Fruit fly (Drosophila melanogaster) whole organism, embryonic: ENCODE measurements around the gene CG14903.

Experiments used
- Antp ChIP-seq: fragments of 200-800 bp; sonication (Bioruptor generic); optimal IDR thresholded peaks from 3 replicates; lab custom pipeline; 2016; ENCODE audit warnings: missing biosample characterization, missing genetic modification characterization
- Bdp1 ChIP-seq: fragments of 200-800 bp; sonication (Bioruptor generic); optimal IDR thresholded peaks from 3 replicates; lab custom pipeline; 2016; ENCODE audit warnings: missing biosample characterization, missing genetic modification characterization
- BtbVII ChIP-seq: fragments of 200-800 bp; sonication (Bioruptor generic); optimal IDR thresholded peaks from 3 replicates; lab custom pipeline; 2017; ENCODE audit warnings: missing biosample characterization, mild to moderate bottlenecking, missing genetic modification characterization
- CG10147 ChIP-seq: fragments of 200-800 bp; sonication (Bioruptor generic); optimal IDR thresholded peaks from 2 replicates; lab custom pipeline; 2019; ENCODE audit warnings: missing biosample characterization, mild to moderate bottlenecking, missing genetic modification characterization, moderate library complexity
- CG10366 ChIP-seq: fragments of 200-800 bp; sonication (Bioruptor generic); IDR thresholded peaks from 2 replicates; pipeline ENCODE4 v1.3.6; 2022; ENCODE audit warnings: missing biosample characterization, missing genetic modification characterization
- CG10462 ChIP-seq: fragments of 200-800 bp; sonication (Bioruptor generic); optimal IDR thresholded peaks from 2 replicates; lab custom pipeline; 2016; ENCODE audit warnings: missing biosample characterization, missing genetic modification characterization
- CG12744 ChIP-seq: fragments of 200-800 bp; sonication (Bioruptor generic); optimal IDR thresholded peaks from 2 replicates; lab custom pipeline; 2016; ENCODE audit warnings: missing biosample characterization, missing genetic modification characterization
- CG14860 ChIP-seq: fragments of 200-800 bp; sonication (Bioruptor generic); IDR thresholded peaks from 3 replicates; pipeline ENCODE4 v1.3.6; 2022; ENCODE audit warnings: missing biosample characterization, missing genetic modification characterization; ENCODE audit not compliant: partially characterized antibody
- CG15073 ChIP-seq: fragments of 200-800 bp; sonication (Bioruptor generic); optimal IDR thresholded peaks from 2 replicates; lab custom pipeline; 2016; ENCODE audit warnings: missing biosample characterization, missing genetic modification characterization
- CG1602 ChIP-seq: fragments of 200-800 bp; sonication (Bioruptor generic); optimal IDR thresholded peaks from 3 replicates; lab custom pipeline; 2016; ENCODE audit warnings: missing biosample characterization, missing genetic modification characterization
- CG17568 ChIP-seq: fragments of 200-800 bp; sonication (Bioruptor generic); optimal IDR thresholded peaks from 2 replicates; lab custom pipeline; 2018; ENCODE audit warnings: missing biosample characterization, mild to moderate bottlenecking, missing genetic modification characterization, moderate library complexity
- CG17912 ChIP-seq: fragments of 200-800 bp; sonication (Bioruptor generic); optimal IDR thresholded peaks from 2 replicates; lab custom pipeline; 2018; ENCODE audit warnings: missing biosample characterization, mild to moderate bottlenecking, missing genetic modification characterization
- CG18262 ChIP-seq: fragments of 200-800 bp; optimal IDR thresholded peaks from 3 replicates; lab custom pipeline; 2019; ENCODE audit warnings: missing biosample characterization, mild to moderate bottlenecking, missing genetic modification characterization, moderate library complexity
- CG18764 ChIP-seq: fragments of 200-800 bp; sonication (Bioruptor generic); optimal IDR thresholded peaks from 3 replicates; lab custom pipeline; 2016; ENCODE audit warnings: missing biosample characterization, missing genetic modification characterization
- CG2678 ChIP-seq: fragments of 200-800 bp; sonication (Bioruptor generic); optimal IDR thresholded peaks from 3 replicates; lab custom pipeline; 2019; ENCODE audit warnings: missing biosample characterization, mild to moderate bottlenecking, missing genetic modification characterization, moderate library complexity
- CG32532 ChIP-seq: fragments of 200-800 bp; sonication (Bioruptor generic); IDR thresholded peaks from 2 replicates; pipeline ENCODE4 v1.3.6; 2022; ENCODE audit warnings: missing biosample characterization, missing genetic modification characterization
- CG3726 ChIP-seq: fragments of 200-800 bp; sonication (Bioruptor generic); IDR thresholded peaks from 3 replicates; pipeline ENCODE4, ENCODE4 v1.3.6; 2022; ENCODE audit warnings: missing biosample characterization, missing genetic modification characterization
- CG4424 ChIP-seq: fragments of 200-800 bp; sonication (Bioruptor generic); optimal IDR thresholded peaks from 3 replicates; lab custom pipeline; 2016; ENCODE audit warnings: missing biosample characterization, missing genetic modification characterization
- CG4820 ChIP-seq: fragments of 200-800 bp; sonication (Bioruptor generic); optimal IDR thresholded peaks from 3 replicates; lab custom pipeline; 2016; ENCODE audit warnings: missing biosample characterization, missing genetic modification characterization
- CG6654 ChIP-seq: fragments of 200-800 bp; sonication (Bioruptor generic); optimal IDR thresholded peaks from 2 replicates; lab custom pipeline; 2017; ENCODE audit warnings: missing biosample characterization, mild to moderate bottlenecking, missing genetic modification characterization
- CG6689 ChIP-seq: fragments of 200-800 bp; sonication (Bioruptor generic); IDR thresholded peaks from 2 replicates; pipeline ENCODE4 v1.3.6; 2022; ENCODE audit warnings: missing biosample characterization, missing genetic modification characterization
- CG6813 ChIP-seq: fragments of 200-800 bp; sonication (Bioruptor generic); optimal IDR thresholded peaks from 2 replicates; lab custom pipeline; 2017; ENCODE audit warnings: missing biosample characterization, missing genetic modification characterization, mild to moderate bottlenecking, moderate library complexity, missing genetic modification reagents
- CG8388 ChIP-seq: fragments of 200-800 bp; sonication (Bioruptor generic); optimal IDR thresholded peaks from 2 replicates; lab custom pipeline; 2019; ENCODE audit warnings: missing biosample characterization, mild to moderate bottlenecking, missing genetic modification characterization, moderate library complexity
- CG8944 ChIP-seq: fragments of 200-800 bp; sonication (Bioruptor generic); optimal IDR thresholded peaks from 3 replicates; lab custom pipeline; 2016; ENCODE audit warnings: missing biosample characterization, missing genetic modification characterization
- CoRest ChIP-seq: fragments of 200-800 bp; sonication (Bioruptor generic); optimal IDR thresholded peaks from 3 replicates; lab custom pipeline; 2018; ENCODE audit warnings: missing biosample characterization, mild to moderate bottlenecking, missing genetic modification characterization, moderate library complexity
- Dp ChIP-seq: fragments of 200-800 bp; sonication (Bioruptor generic); optimal IDR thresholded peaks from 2 replicates; lab custom pipeline; 2018; ENCODE audit warnings: missing biosample characterization, mild to moderate bottlenecking, missing genetic modification characterization, moderate library complexity
- H15 ChIP-seq: fragments of 200-800 bp; sonication (Bioruptor generic); IDR thresholded peaks from 3 replicates; pipeline ENCODE4 v1.3.6; 2022; ENCODE audit warnings: missing biosample characterization, missing genetic modification characterization
- H2.0 ChIP-seq: fragments of 200-800 bp; sonication (Bioruptor generic); IDR thresholded peaks from 2 replicates; pipeline ENCODE4 v1.3.6; 2022; ENCODE audit warnings: missing biosample characterization, missing genetic modification characterization
- Mad ChIP-seq: fragments of 200-800 bp; sonication (Bioruptor generic); optimal IDR thresholded peaks from 2 replicates; lab custom pipeline; 2016; ENCODE audit warnings: missing biosample characterization, missing genetic modification characterization
- Nf-YA ChIP-seq: fragments of 200-800 bp; sonication (Bioruptor generic); IDR thresholded peaks from 2 replicates; pipeline ENCODE4 v1.3.6; 2022; ENCODE audit warnings: missing biosample characterization, missing genetic modification characterization
- Nf-YB ChIP-seq: fragments of 200-800 bp; sonication (Bioruptor generic); optimal IDR thresholded peaks from 3 replicates; lab custom pipeline; 2019; ENCODE audit warnings: missing biosample characterization, mild to moderate bottlenecking, missing genetic modification characterization, moderate library complexity
- PHDP ChIP-seq: fragments of 200-800 bp; sonication (Bioruptor generic); optimal IDR thresholded peaks from 3 replicates; lab custom pipeline; 2018; ENCODE audit warnings: missing biosample characterization, mild to moderate bottlenecking, missing genetic modification characterization, moderate library complexity
- Rx ChIP-seq: fragments of 200-800 bp; sonication (Bioruptor generic); IDR thresholded peaks from 2 replicates; pipeline ENCODE4 v1.3.6; 2022; ENCODE audit warnings: missing biosample characterization, missing genetic modification characterization
- Sox100B ChIP-seq: fragments of 200-800 bp; sonication (Bioruptor generic); optimal IDR thresholded peaks from 3 replicates; lab custom pipeline; 2018; ENCODE audit warnings: missing biosample characterization, mild to moderate bottlenecking, missing genetic modification characterization
- Sox102F ChIP-seq: fragments of 200-800 bp; sonication (Bioruptor generic); optimal IDR thresholded peaks from 2 replicates; lab custom pipeline; 2018; ENCODE audit warnings: missing biosample characterization, mild to moderate bottlenecking, missing genetic modification characterization, moderate library complexity
- Usf ChIP-seq: fragments of 200-800 bp; sonication (Bioruptor generic); optimal IDR thresholded peaks from 2 replicates; lab custom pipeline; 2017; ENCODE audit warnings: missing genotype, missing biosample characterization, missing genetic modification characterization
- Xrp1 ChIP-seq: fragments of 200-800 bp; sonication (Bioruptor generic); IDR thresholded peaks from 2 replicates; pipeline ENCODE4 v1.3.6; 2022; ENCODE audit warnings: missing biosample characterization, missing genetic modification characterization
- bsh ChIP-seq, 2 experiments: fragments of 200-800 bp; sonication (Bioruptor generic); optimal IDR thresholded peaks; 2 replicates each; lab custom pipeline; 2017 to 2018; ENCODE audit warnings: mild to moderate bottlenecking in 2 of 2, missing biosample characterization in 2 of 2, missing genetic modification characterization in 2 of 2, moderate library complexity in 1 of 2
- chif ChIP-seq, 2 experiments: fragments of 200-800 bp; sonication (Bioruptor generic); optimal IDR thresholded peaks; 3 replicates each; lab custom pipeline; 2016; ENCODE audit warnings: missing biosample characterization in 2 of 2, missing genetic modification characterization in 2 of 2
- en ChIP-seq: fragments of 200-800 bp; sonication (Bioruptor generic); optimal IDR thresholded peaks from 2 replicates; lab custom pipeline; 2016; ENCODE audit warnings: missing biosample characterization, missing genetic modification characterization
- fd3F ChIP-seq: fragments of 200-800 bp; sonication (Bioruptor generic); optimal IDR thresholded peaks from 2 replicates; lab custom pipeline; 2018; ENCODE audit warnings: missing biosample characterization, mild to moderate bottlenecking, missing genetic modification characterization, moderate library complexity
- ftz-f1 ChIP-seq: fragments of 200-800 bp; sonication (Bioruptor generic); optimal IDR thresholded peaks from 2 replicates; lab custom pipeline; 2016; ENCODE audit warnings: missing biosample characterization, missing genetic modification characterization
- ham ChIP-seq: fragments of 200-800 bp; sonication (Bioruptor generic); IDR thresholded peaks from 2 replicates; pipeline ENCODE4 v1.3.6; 2022; ENCODE audit warnings: missing biosample characterization, missing genetic modification characterization
- her ChIP-seq: fragments of 200-800 bp; sonication (Bioruptor generic); optimal IDR thresholded peaks from 2 replicates; lab custom pipeline; 2016; ENCODE audit warnings: missing biosample characterization, missing genetic modification characterization
- insv ChIP-seq, 2 experiments: fragments of 200-800 bp; sonication (Bioruptor generic); optimal IDR thresholded peaks; 3 replicates each; lab custom pipeline; 2016 to 2018; ENCODE audit warnings: missing biosample characterization in 2 of 2, missing genetic modification characterization in 2 of 2
- onecut ChIP-seq: fragments of 200-800 bp; sonication (Bioruptor generic); IDR thresholded peaks from 2 replicates; pipeline ENCODE4 v1.3.6; 2022; ENCODE audit warnings: missing biosample characterization, missing genetic modification characterization
- psq ChIP-seq: fragments of 200-800 bp; sonication (Bioruptor generic); optimal IDR thresholded peaks from 2 replicates; lab custom pipeline; 2017; ENCODE audit warnings: missing biosample characterization, missing genetic modification characterization
- ro ChIP-seq: fragments of 200-800 bp; sonication (Bioruptor generic); IDR thresholded peaks from 2 replicates; pipeline ENCODE4 v1.3.6; 2022; ENCODE audit warnings: missing biosample characterization, missing genetic modification characterization
- tx ChIP-seq: fragments of 200-800 bp; sonication (Bioruptor generic); optimal IDR thresholded peaks from 2 replicates; lab custom pipeline; 2016; ENCODE audit warnings: missing biosample characterization, missing genetic modification characterization
- vvl ChIP-seq: fragments of 200-800 bp; sonication (Bioruptor generic); IDR thresholded peaks from 2 replicates; pipeline ENCODE4 v1.3.6; 2022; ENCODE audit warnings: missing biosample characterization, missing genetic modification characterization
- zfh2 ChIP-seq: fragments of 200-800 bp; sonication (Bioruptor generic); optimal IDR thresholded peaks from 2 replicates; lab custom pipeline; 2016; ENCODE audit warnings: missing biosample characterization, missing genetic modification characterization

Gene CG14903

dm6 chr3R:16524593-16525111 is 48.9 kb downstream of the CG14903 start (continued):
- peak; percentile 48 for TF ChIP-seq CoRest (tag; lab: Kevin White, UChicago)
- 0 out of 2 replicates have a peak, but pooled peaks have one; percentile 16 for TF ChIP-seq CG10366 (GFP tag; lab: Robert Waterston, UW)
- TF ChIP-seq CG4424 = peak; percentile 15
- TF ChIP-seq Xrp1 (GFP tag; lab: Robert Waterston, UW) = peak; percentile 77
- TF ChIP-seq CG18764 (GFP tag; lab: Kevin White, UChicago) = peak; percentile 85
- peak; percentile 41 for TF ChIP-seq CG6689 (GFP tag; lab: Robert Waterston, UW)
- TF ChIP-seq PHDP (tag; lab: Kevin White, UChicago) = peak; percentile 36
- TF ChIP-seq Dp (GFP tag; lab: Kevin White, UChicago) = no peak
- peak; percentile 46 to 81 for TF ChIP-seq bsh (GFP tag; optimal IDR thresholded peaks at IDR 0.05; lab: Kevin White, UChicago)
- TF ChIP-seq Antp (GFP tag; lab: Kevin White, UChicago) = peak; percentile 48
- TF ChIP-seq Mad (GFP tag; lab: Kevin White, UChicago) = peak; percentile 37
- no peak for TF ChIP-seq her
- TF ChIP-seq en (GFP tag; lab: Kevin White, UChicago) = peak; percentile 22
- TF ChIP-seq CG14860 (GFP tag; lab: Robert Waterston, UW) = no peak
- TF ChIP-seq CG17568 (GFP tag; lab: Kevin White, UChicago) = peak; percentile 25
- TF ChIP-seq Sox100B (GFP tag; lab: Kevin White, UChicago) = peak; percentile 50
- peak; percentile 49 for TF ChIP-seq CG2678
- TF ChIP-seq tx (GFP tag; lab: Kevin White, UChicago) = no peak
- TF ChIP-seq chif (GFP tag; optimal IDR thresholded peaks at IDR 0.05; lab: Kevin White, UChicago) = peak; percentile 60 to 65
- peak; percentile 11 for TF ChIP-seq CG17912 (GFP tag; lab: Kevin White, UChicago)
- TF ChIP-seq CG10462 (GFP tag; lab: Kevin White, UChicago) = peak; percentile 38
- no peak for TF ChIP-seq BtbVII (GFP tag; lab: Kevin White, UChicago)
- TF ChIP-seq CG6813 = peak; percentile 51
- TF ChIP-seq psq (GFP tag; lab: Kevin White, UChicago) = no peak
- TF ChIP-seq vvl = peak; percentile 60
- no peak for TF ChIP-seq fd3F
- TF ChIP-seq CG3726 = 0 out of 3 replicates have a peak, but pooled peaks have one; percentile 54
- no peak for TF ChIP-seq CG12744 (GFP tag; lab: Kevin White, UChicago)
- no peak for TF ChIP-seq CG32532 (GFP tag; lab: Robert Waterston, UW)
- no peak for TF ChIP-seq ftz-f1 (GFP tag; lab: Kevin White, UChicago)
- no peak for TF ChIP-seq Rx (GFP tag; lab: Robert Waterston, UW)
- peak; percentile 63 for TF ChIP-seq CG18262
- TF ChIP-seq insv (GFP tag; optimal IDR thresholded peaks at IDR 0.05; lab: Kevin White, UChicago) = peak in 1 of 2 experiments; percentile 5
- TF ChIP-seq ro (GFP tag; lab: Robert Waterston, UW) = peak; percentile 6; the same call in 1 of the 2 replicates
- peak; percentile 34 for TF ChIP-seq onecut
- TF ChIP-seq zfh2 (GFP tag; lab: Kevin White, UChicago) = no peak
- TF ChIP-seq Usf (GFP tag; lab: Kevin White, UChicago) = no peak
- TF ChIP-seq CG15073 (GFP tag; lab: Kevin White, UChicago) = no peak
- TF ChIP-seq H15 (GFP tag; lab: Robert Waterston, UW) = no peak
- peak; percentile 33 for TF ChIP-seq CG4820 (GFP tag; lab: Kevin White, UChicago)
- TF ChIP-seq Nf-YB (GFP tag; lab: Kevin White, UChicago) = peak; percentile 16
- TF ChIP-seq CG6654 (GFP tag; lab: Kevin White, UChicago) = peak; percentile 63
- TF ChIP-seq CG8944 = peak; percentile 45
- TF ChIP-seq CG10147 (GFP tag; lab: Kevin White, UChicago) = no peak
- TF ChIP-seq CG1602 (GFP tag; lab: Kevin White, UChicago) = peak; percentile 32
- TF ChIP-seq Bdp1 (GFP tag; lab: Kevin White, UChicago) = peak; percentile 9
- TF ChIP-seq ham (GFP tag; lab: Robert Waterston, UW) = no peak
- TF ChIP-seq CG8388 (GFP tag; lab: Kevin White, UChicago) = peak; percentile 41
- TF ChIP-seq Sox102F (GFP tag; lab: Kevin White, UChicago) = peak; percentile 5
- TF ChIP-seq H2.0 (GFP tag; lab: Robert Waterston, UW) = 0 out of 2 replicates have a peak, but pooled peaks have one; percentile 29
- peak; percentile 30; the same call in 1 of the 2 replicates for TF ChIP-seq Nf-YA
